Fruit fly (Drosophila melanogaster) S2 (cell line): ENCODE data around the gene CG3652.

Experiments
- CG8478 ChIP-seq: fragments of >200 bp; optimal IDR thresholded peaks from 2 replicates; lab custom pipeline; 2018
- CTCF ChIP-seq, 2 experiments: fragments of >200 bp; optimal IDR thresholded peaks; 2 replicates each; lab custom pipeline; 2018

The CG3652 gene

DNA sequence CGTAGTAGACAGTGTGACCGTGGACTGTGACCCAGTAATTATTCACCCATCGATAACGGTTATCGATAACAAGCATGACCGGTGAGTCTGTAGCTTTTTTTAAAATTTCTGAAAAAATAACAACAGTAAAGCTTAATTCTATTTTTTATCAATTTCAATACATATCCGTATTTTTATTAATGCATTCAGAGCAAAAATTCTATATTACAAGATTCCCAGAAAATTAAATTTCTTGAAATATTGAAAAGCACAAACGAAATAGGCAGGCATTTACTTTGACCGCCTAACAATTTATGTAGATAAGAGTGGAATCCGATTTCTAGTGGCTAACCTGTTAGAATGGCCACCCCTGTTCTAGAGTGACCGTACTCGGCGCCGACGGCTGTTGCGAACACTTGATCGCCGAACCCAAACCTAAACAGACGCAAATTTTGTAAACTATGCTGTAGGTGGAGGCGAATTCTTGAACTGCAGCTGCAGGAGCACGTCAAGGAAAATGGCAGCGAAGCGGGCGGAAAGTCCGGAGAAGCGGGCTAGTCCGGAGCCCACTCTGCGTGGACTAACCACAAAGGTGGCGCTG is at the start of gene CG3652:
Gene CG3652 (minus strand): TSS at position 35 of the 580 bp plus-strand sequence.
- no peak for TF ChIP-seq CG8478 (lab: Kevin White, UChicago)
- TF ChIP-seq CTCF (optimal IDR thresholded peaks at IDR 0.05; lab: Kevin White, UChicago) = peak; percentile 22 to 33

- TF ChIP-seq CTCF (optimal IDR thresholded peaks at IDR 0.05; lab: Kevin White, UChicago) = no peak
- no peak for TF ChIP-seq CG8478 (lab: Kevin White, UChicago)
Measured at dm6 chr2L:4442010-4442587, 48.4 kb upstream of the CG3652 start, which contains the start of the genes Sfp24F and CG15432. Gene Sfp24F, minus strand, starts transcription at chr2L:4442060. Gene CG15432, plus strand, starts transcription at chr2L:4442320.

dm6 chr2L:4440881-4441737 is 47.4 kb upstream of the CG3652 start, which contains the start of gene CG15431:
Gene CG15431, minus strand, starts transcription at chr2L:4441282.
- TF ChIP-seq CG8478 (lab: Kevin White, UChicago) (no peak), CTCF (optimal IDR thresholded peaks at IDR 0.05; lab: Kevin White, UChicago) (no peak)

- TF ChIP-seq CG8478 (lab: Kevin White, UChicago) (no peak), CTCF (optimal IDR thresholded peaks at IDR 0.05; lab: Kevin White, UChicago) (no peak)
Measured at dm6 chr2L:4437487-4437886, 43.8 kb upstream of the CG3652 start, which contains the start of gene CG43056. Gene CG43056, plus strand, starts transcription at chr2L:4437787.

- TF ChIP-seq CG8478 (lab: Kevin White, UChicago) = no peak
- TF ChIP-seq CTCF (optimal IDR thresholded peaks at IDR 0.05; lab: Kevin White, UChicago) = no peak
Measured at dm6 chr2L:4433608-4434007, 39.9 kb upstream of the CG3652 start, which contains the start of the genes CG34177 and CG34178. Gene CG34177, plus strand, starts transcription at chr2L:4433908. Gene CG34178, plus strand, starts transcription at chr2L:4433908.

- TF ChIP-seq CTCF (optimal IDR thresholded peaks at IDR 0.05; lab: Kevin White, UChicago) (no peak), CG8478 (lab: Kevin White, UChicago) (no peak)
Measured at dm6 chr2L:4422154-4422553, 28.5 kb upstream of the CG3652 start.

dm6 chr2L:4418819-4419218 is 25.1 kb upstream of the CG3652 start:
- TF ChIP-seq CTCF (optimal IDR thresholded peaks at IDR 0.05; lab: Kevin White, UChicago) (no peak), CG8478 (lab: Kevin White, UChicago) (no peak)

DNA sequence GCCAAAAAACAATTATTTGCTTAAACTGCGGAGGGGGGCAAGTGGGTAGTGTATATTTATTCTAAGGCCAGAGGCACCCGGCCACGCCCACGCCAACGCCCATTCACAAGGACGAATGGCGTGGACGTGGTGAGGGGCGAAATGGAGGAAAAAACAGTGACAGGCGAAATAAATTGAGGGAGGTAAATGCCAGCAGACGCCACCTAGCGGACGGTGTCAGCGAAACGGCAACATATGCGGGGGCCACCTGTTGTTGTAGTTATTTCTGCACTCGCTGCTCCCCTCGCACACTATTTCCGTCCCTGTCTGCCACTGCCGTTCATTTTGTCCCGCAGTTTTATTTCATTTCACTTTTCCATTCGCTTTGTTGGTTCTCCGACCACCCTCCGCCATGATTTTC is 24.3 kb upstream of the CG3652 start:
- peak; percentile 87 to 94 for TF ChIP-seq CTCF (optimal IDR thresholded peaks at IDR 0.05; lab: Kevin White, UChicago)
- TF ChIP-seq CG8478 (lab: Kevin White, UChicago) = no peak

dm6 chr2L:4416903-4417302 is 23.2 kb upstream of the CG3652 start:
- no peak for TF ChIP-seq CTCF (optimal IDR thresholded peaks at IDR 0.05; lab: Kevin White, UChicago)

DNA sequence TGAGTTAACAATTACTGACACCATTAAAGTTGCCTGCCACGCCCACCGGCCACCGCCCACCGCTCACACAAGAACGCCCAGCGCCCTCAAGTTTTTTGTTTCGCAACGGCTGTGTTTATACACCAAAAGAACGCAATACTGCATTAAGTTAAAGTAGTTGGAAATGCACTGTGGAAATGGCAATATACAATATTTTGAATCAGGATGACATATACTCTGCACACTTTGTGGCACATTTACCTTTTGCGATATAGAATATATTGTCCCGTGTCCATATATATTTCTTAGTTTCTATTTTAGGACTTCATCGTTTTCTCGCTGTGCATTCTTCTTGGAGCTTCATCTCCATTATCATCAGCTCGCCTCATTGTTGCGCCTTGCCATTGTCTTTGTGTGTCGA is 22.4 kb upstream of the CG3652 start:
- TF ChIP-seq CTCF (optimal IDR thresholded peaks at IDR 0.05; lab: Kevin White, UChicago) (no peak), CG8478 (lab: Kevin White, UChicago) (no peak)

DNA sequence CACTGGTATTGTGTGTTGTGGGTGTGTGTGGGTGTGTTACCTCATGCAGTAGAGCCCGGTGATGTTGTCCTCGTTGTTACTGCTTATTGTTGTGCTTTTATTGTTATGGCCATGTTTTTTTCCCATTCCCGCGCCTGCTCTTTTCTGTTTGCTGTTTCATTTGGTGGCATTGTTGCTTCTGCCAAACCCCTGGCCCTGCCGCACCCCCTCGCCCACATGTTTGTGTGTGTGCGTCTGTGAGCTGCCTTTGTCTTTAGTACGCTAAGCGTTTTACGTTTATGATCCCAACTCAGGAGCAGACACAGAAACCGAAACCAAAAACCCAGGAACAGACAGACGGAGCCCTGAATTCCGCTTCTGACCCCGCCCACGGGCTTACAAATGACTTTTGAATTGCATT is 20.4 kb upstream of the CG3652 start:
- TF ChIP-seq CG8478 (lab: Kevin White, UChicago) = no peak
- TF ChIP-seq CTCF (optimal IDR thresholded peaks at IDR 0.05; lab: Kevin White, UChicago) = no peak

DNA sequence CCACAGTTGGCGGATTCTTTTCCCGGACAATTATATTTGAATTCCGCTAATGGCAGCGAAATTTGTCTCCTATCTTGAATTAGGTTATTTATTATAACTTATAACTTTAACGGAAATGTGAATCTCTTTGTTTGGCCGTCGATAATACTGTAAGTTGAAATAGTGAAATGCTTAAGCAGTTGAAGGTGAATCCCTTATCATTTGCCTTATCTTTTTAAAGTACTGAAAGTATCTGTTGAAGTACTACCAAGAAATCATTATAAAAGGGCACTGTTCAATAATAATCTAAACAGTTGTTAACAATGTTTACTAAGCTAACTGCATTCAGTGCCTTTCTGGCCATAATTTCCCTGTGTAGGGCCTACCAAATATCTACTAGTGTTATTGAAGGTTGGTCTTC is 17.2 kb upstream of the CG3652 start, which contains the start of gene CG43055:
Gene CG43055 (plus strand): TSS at position 301 of the 400 bp plus-strand sequence.
- TF ChIP-seq CTCF (optimal IDR thresholded peaks at IDR 0.05; lab: Kevin White, UChicago) (no peak), CG8478 (lab: Kevin White, UChicago) (no peak)

dm6 chr2L:4403013-4403604 is 9.4 kb upstream of the CG3652 start, which contains the start of gene Dim1:
Gene Dim1, plus strand, starts transcription at chr2L:4403251.
- TF ChIP-seq CTCF (optimal IDR thresholded peaks at IDR 0.05; lab: Kevin White, UChicago) (no peak), CG8478 (lab: Kevin White, UChicago) (no peak)

dm6 chr2L:4400653-4401052 is 7.0 kb upstream of the CG3652 start, which contains the start of gene CG33003:
Gene CG33003, plus strand, starts transcription at chr2L:4400953.
- TF ChIP-seq CG8478 (lab: Kevin White, UChicago) = no peak
- TF ChIP-seq CTCF (optimal IDR thresholded peaks at IDR 0.05; lab: Kevin White, UChicago) = no peak
